Worm (Caenorhabditis elegans): ENCODE data around the gene T09B9.4.

Gene T09B9.4

DNA sequence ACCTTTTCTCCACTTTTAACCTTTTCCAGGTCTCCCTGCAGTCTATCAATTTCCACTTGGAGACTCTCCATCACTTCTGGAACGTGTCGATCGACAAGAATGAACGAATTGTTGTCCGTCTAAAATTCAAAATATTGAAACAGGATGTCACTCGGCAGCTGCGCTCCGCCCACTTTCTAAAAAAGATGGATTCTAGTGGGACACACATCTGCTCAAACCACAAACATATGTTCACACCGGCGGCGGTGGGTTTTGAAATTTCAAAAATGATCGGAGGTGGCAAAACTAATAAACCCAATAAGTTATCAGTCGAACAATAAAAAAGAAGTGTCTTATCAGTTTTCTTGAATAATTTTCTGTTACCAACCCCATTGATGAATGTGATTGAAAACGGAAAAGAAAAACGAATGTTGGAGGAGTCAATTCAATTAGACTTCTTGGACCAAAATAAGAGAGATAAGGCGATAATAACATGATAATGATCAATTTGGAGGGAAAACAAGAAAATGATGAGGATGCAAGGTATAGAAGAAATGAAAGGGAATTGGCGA is 8.3 kb upstream of the T09B9.4 start:
- TF ChIP-seq hmg-4 (GFP tag; optimal IDR thresholded peaks at IDR 0.05) = no peak
- TF ChIP-seq F13C5.2 (tag; optimal IDR thresholded peaks at IDR 0.05) = no peak
- TF ChIP-seq ceh-36 (tag; optimal IDR thresholded peaks at IDR 0.05) = no peak
- no peak for TF ChIP-seq ets-7 (tag; optimal IDR thresholded peaks at IDR 0.05)
- no peak for TF ChIP-seq aly-1 (tag; optimal IDR thresholded peaks at IDR 0.05)
- no peak for TF ChIP-seq hmbx-1 (tag; optimal IDR thresholded peaks at IDR 0.05)
- no peak for TF ChIP-seq scrt-1 (GFP tag; IDR thresholded peaks at IDR 0.05)
- TF ChIP-seq tbx-11 (GFP tag; IDR thresholded peaks at IDR 0.05) = no peak
- TF ChIP-seq tbx-37 (GFP tag; conservative IDR thresholded peaks at IDR 0.05) = no peak
- TF ChIP-seq flt-1 (GFP tag; IDR thresholded peaks at IDR 0.05) = no peak
- TF ChIP-seq ceh-13 (GFP tag; optimal IDR thresholded peaks at IDR 0.05) = no peak
- TF ChIP-seq sea-1 (GFP tag; conservative IDR thresholded peaks at IDR 0.05) = no peak
- TF ChIP-seq ama-1 (optimal IDR thresholded peaks at IDR 0.05) = no peak
- TF ChIP-seq hnd-1 (tag; optimal IDR thresholded peaks at IDR 0.05) = no peak
- TF ChIP-seq pes-1 (GFP tag; IDR thresholded peaks at IDR 0.05) = no peak
- no peak for TF ChIP-seq tra-4 (tag; optimal IDR thresholded peaks at IDR 0.05)
- TF ChIP-seq B0310.2 (tag; optimal IDR thresholded peaks at IDR 0.05) = no peak

DNA sequence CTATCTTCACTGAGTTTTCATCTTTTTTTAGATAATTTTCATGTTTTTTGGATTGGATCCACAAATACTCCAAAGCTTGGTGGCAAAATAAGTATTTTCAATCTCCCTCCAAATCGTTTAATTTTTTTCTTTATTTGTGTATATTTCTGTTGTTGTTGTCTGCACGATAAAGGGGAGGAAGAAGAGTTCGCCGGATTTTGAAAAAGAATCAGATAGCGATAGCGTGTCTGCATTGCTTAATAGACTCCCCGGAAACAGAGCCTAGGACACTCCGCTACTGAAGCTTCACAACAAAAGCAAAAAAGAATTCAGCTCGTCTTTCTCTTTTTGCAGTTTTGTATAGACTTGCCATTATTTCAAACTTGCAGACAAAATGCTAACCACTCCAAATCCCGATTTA is 3.3 kb upstream of the T09B9.4 start, which contains the start of gene T09B9.5:
TSS of gene T09B9.5 (plus strand) at position 301 of the 400 bp plus-strand sequence.
- TF ChIP-seq tbx-37 (GFP tag; conservative IDR thresholded peaks at IDR 0.05) (no peak), ets-7 (tag; optimal IDR thresholded peaks at IDR 0.05) (no peak), ceh-13 (GFP tag; optimal IDR thresholded peaks at IDR 0.05) (no peak), B0310.2 (tag; optimal IDR thresholded peaks at IDR 0.05) (no peak), flt-1 (GFP tag; IDR thresholded peaks at IDR 0.05) (no peak), scrt-1 (GFP tag; IDR thresholded peaks at IDR 0.05) (no peak), tbx-11 (GFP tag; IDR thresholded peaks at IDR 0.05) (no peak), aly-1 (tag; optimal IDR thresholded peaks at IDR 0.05) (no peak), ceh-36 (tag; optimal IDR thresholded peaks at IDR 0.05) (no peak)

- TF ChIP-seq B0310.2 (tag; optimal IDR thresholded peaks at IDR 0.05) (no peak), scrt-1 (GFP tag; IDR thresholded peaks at IDR 0.05) (no peak), tbx-11 (GFP tag; IDR thresholded peaks at IDR 0.05) (no peak), ceh-36 (tag; optimal IDR thresholded peaks at IDR 0.05) (no peak), flt-1 (GFP tag; IDR thresholded peaks at IDR 0.05) (no peak), hnd-1 (tag; optimal IDR thresholded peaks at IDR 0.05) (no peak), ama-1 (optimal IDR thresholded peaks at IDR 0.05) (no peak), tbx-37 (GFP tag; conservative IDR thresholded peaks at IDR 0.05) (no peak), tra-4 (tag; optimal IDR thresholded peaks at IDR 0.05) (no peak), ets-7 (tag; optimal IDR thresholded peaks at IDR 0.05) (no peak), hmg-4 (GFP tag; optimal IDR thresholded peaks at IDR 0.05) (no peak), sea-1 (GFP tag; conservative IDR thresholded peaks at IDR 0.05) (no peak), ceh-13 (GFP tag; optimal IDR thresholded peaks at IDR 0.05) (no peak), F13C5.2 (tag; optimal IDR thresholded peaks at IDR 0.05) (no peak), pes-1 (GFP tag; IDR thresholded peaks at IDR 0.05) (no peak), hmbx-1 (tag; optimal IDR thresholded peaks at IDR 0.05) (no peak), aly-1 (tag; optimal IDR thresholded peaks at IDR 0.05) (no peak)
These were observed 9.3 kb downstream of the T09B9.4 start, which contains the start of gene slc-17.9 for ce11 chrX:9764822-9765221. Gene slc-17.9 (minus strand): TSS chrX:9764922.

ce11 chrX:9763903-9764302 is 10.2 kb downstream of the T09B9.4 start:
- no peak for TF ChIP-seq flt-1 (GFP tag; IDR thresholded peaks at IDR 0.05)
- no peak for TF ChIP-seq tbx-37 (GFP tag; conservative IDR thresholded peaks at IDR 0.05)
- no peak for TF ChIP-seq B0310.2 (tag; optimal IDR thresholded peaks at IDR 0.05)
- no peak for TF ChIP-seq ets-7 (tag; optimal IDR thresholded peaks at IDR 0.05)
- no peak for TF ChIP-seq tra-4 (tag; optimal IDR thresholded peaks at IDR 0.05)
- TF ChIP-seq sea-1 (GFP tag; conservative IDR thresholded peaks at IDR 0.05) = no peak
- TF ChIP-seq aly-1 (tag; optimal IDR thresholded peaks at IDR 0.05) = no peak
- no peak for TF ChIP-seq ceh-13 (GFP tag; optimal IDR thresholded peaks at IDR 0.05)
- no peak for TF ChIP-seq ceh-36 (tag; optimal IDR thresholded peaks at IDR 0.05)
- TF ChIP-seq F13C5.2 (tag; optimal IDR thresholded peaks at IDR 0.05) = no peak
- TF ChIP-seq hmg-4 (GFP tag; optimal IDR thresholded peaks at IDR 0.05) = no peak
- no peak for TF ChIP-seq hnd-1 (tag; optimal IDR thresholded peaks at IDR 0.05)
- TF ChIP-seq scrt-1 (GFP tag; IDR thresholded peaks at IDR 0.05) = no peak
- no peak for TF ChIP-seq tbx-11 (GFP tag; IDR thresholded peaks at IDR 0.05)
- TF ChIP-seq hmbx-1 (tag; optimal IDR thresholded peaks at IDR 0.05) = no peak
- no peak for TF ChIP-seq ama-1 (optimal IDR thresholded peaks at IDR 0.05)
- TF ChIP-seq pes-1 (GFP tag; IDR thresholded peaks at IDR 0.05) = no peak

- no peak for TF ChIP-seq hmg-4 (GFP tag; optimal IDR thresholded peaks at IDR 0.05)
- TF ChIP-seq ceh-36 (tag; optimal IDR thresholded peaks at IDR 0.05) = no peak
- TF ChIP-seq ceh-13 (GFP tag; optimal IDR thresholded peaks at IDR 0.05) = no peak
- TF ChIP-seq tbx-11 (GFP tag; IDR thresholded peaks at IDR 0.05) = no peak
- TF ChIP-seq ama-1 (optimal IDR thresholded peaks at IDR 0.05) = no peak
- no peak for TF ChIP-seq scrt-1 (GFP tag; IDR thresholded peaks at IDR 0.05)
- no peak for TF ChIP-seq tbx-37 (GFP tag; conservative IDR thresholded peaks at IDR 0.05)
- no peak for TF ChIP-seq B0310.2 (tag; optimal IDR thresholded peaks at IDR 0.05)
- no peak for TF ChIP-seq tra-4 (tag; optimal IDR thresholded peaks at IDR 0.05)
- no peak for TF ChIP-seq sea-1 (GFP tag; conservative IDR thresholded peaks at IDR 0.05)
- TF ChIP-seq ets-7 (tag; optimal IDR thresholded peaks at IDR 0.05) = no peak
- no peak for TF ChIP-seq hnd-1 (tag; optimal IDR thresholded peaks at IDR 0.05)
- no peak for TF ChIP-seq F13C5.2 (tag; optimal IDR thresholded peaks at IDR 0.05)
- no peak for TF ChIP-seq aly-1 (tag; optimal IDR thresholded peaks at IDR 0.05)
- TF ChIP-seq flt-1 (GFP tag; IDR thresholded peaks at IDR 0.05) = no peak
These were observed 12.9 kb downstream of the T09B9.4 start, which contains the start of gene T09B9.3 for ce11 chrX:9761266-9761665. Gene T09B9.3 (minus strand): TSS chrX:9761366.

ce11 chrX:9756971-9757370 is 17.2 kb downstream of the T09B9.4 start, which contains the start of gene T09B9.1:
Gene T09B9.1 (plus strand): TSS chrX:9757271.
- no peak for TF ChIP-seq flt-1 (GFP tag; IDR thresholded peaks at IDR 0.05)
- TF ChIP-seq aly-1 (tag; optimal IDR thresholded peaks at IDR 0.05) = no peak
- no peak for TF ChIP-seq scrt-1 (GFP tag; IDR thresholded peaks at IDR 0.05)
- no peak for TF ChIP-seq ets-7 (tag; optimal IDR thresholded peaks at IDR 0.05)
- no peak for TF ChIP-seq tbx-37 (GFP tag; conservative IDR thresholded peaks at IDR 0.05)
- TF ChIP-seq B0310.2 (tag; optimal IDR thresholded peaks at IDR 0.05) = no peak
- no peak for TF ChIP-seq sea-1 (GFP tag; conservative IDR thresholded peaks at IDR 0.05)
- no peak for TF ChIP-seq tbx-11 (GFP tag; IDR thresholded peaks at IDR 0.05)
- no peak for TF ChIP-seq ama-1 (optimal IDR thresholded peaks at IDR 0.05)
- TF ChIP-seq hnd-1 (tag; optimal IDR thresholded peaks at IDR 0.05) = no peak
- TF ChIP-seq tra-4 (tag; optimal IDR thresholded peaks at IDR 0.05) = no peak
- no peak for TF ChIP-seq F13C5.2 (tag; optimal IDR thresholded peaks at IDR 0.05)
- TF ChIP-seq ceh-13 (GFP tag; optimal IDR thresholded peaks at IDR 0.05) = no peak
